Worm (Caenorhabditis elegans) whole organism, L4/young adult: ENCODE measurements around the gene D1086.8.

Experiments
- dao-5 ChIP-seq: sonication (generic microtip); optimal IDR thresholded peaks from 2 replicates; lab custom pipeline; 2016; ENCODE audit warnings: missing genotype, missing genetic modification characterization, moderate library complexity, missing compliant biosample characterization
- him-1 ChIP-seq: sonication (generic microtip); optimal IDR thresholded peaks from 2 replicates; lab custom pipeline; 2016; ENCODE audit warnings: missing genotype, missing genetic modification reagents, missing genetic modification characterization, missing compliant biosample characterization

DNA sequence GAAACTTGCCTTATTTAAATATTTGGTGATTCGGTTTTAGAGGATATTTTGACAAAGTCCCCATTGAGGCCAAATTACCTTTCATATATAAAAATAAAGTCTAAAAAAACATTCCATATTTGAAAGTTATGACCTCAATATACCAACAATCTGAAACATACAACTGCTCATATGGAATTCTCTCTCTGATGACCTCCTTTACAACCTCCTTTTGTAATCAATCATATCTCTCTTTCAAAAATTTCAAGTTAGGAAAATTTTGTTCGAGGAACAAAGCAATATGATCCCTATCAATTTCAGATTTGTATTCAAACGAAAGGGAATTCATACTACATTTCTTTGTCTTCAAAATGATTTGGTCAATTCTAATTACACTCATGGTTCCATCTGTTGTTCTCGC is 14.4 kb upstream of the D1086.8 start, which contains the start of gene D1086.6:
- TF ChIP-seq dao-5 (no peak), him-1 (tag; lab: Kevin White, UChicago) (no peak)
